Fruit fly (Drosophila melanogaster) whole organism, prepupa: Measurements from ENCODE around the gene CG9536.

Experiments
- CG10631 ChIP-seq: fragments of 200-800 bp; sonication (Bioruptor generic); optimal IDR thresholded peaks from 2 replicates; lab custom pipeline; 2016; ENCODE audit warnings: missing biosample characterization, missing genetic modification characterization
- CG10669 ChIP-seq: fragments of 200-800 bp; sonication (Bioruptor generic); optimal IDR thresholded peaks from 3 replicates; lab custom pipeline; 2018; ENCODE audit warnings: missing biosample characterization, mild to moderate bottlenecking, missing genetic modification characterization, moderate library complexity
- CG11762 ChIP-seq: fragments of 200-800 bp; sonication (Bioruptor generic); optimal IDR thresholded peaks from 3 replicates; lab custom pipeline; 2016; ENCODE audit warnings: missing biosample characterization, missing genetic modification characterization; ENCODE audit not compliant: insufficient read depth
- CG3032 ChIP-seq: fragments of 200-800 bp; optimal IDR thresholded peaks from 2 replicates; lab custom pipeline; 2019; ENCODE audit warnings: missing biosample characterization, mild to moderate bottlenecking, missing genetic modification characterization, moderate library complexity
- CG3919 ChIP-seq: fragments of 200-800 bp; sonication (Bioruptor generic); optimal IDR thresholded peaks from 3 replicates; lab custom pipeline; 2016; ENCODE audit warnings: missing biosample characterization, missing genetic modification characterization
- CG6163 ChIP-seq: fragments of 200-800 bp; sonication (Bioruptor generic); IDR thresholded peaks from 3 replicates; pipeline ENCODE4 v1.3.6; 2022; ENCODE audit warnings: missing biosample characterization, missing genetic modification characterization
- CG6276 ChIP-seq: fragments of 200-800 bp; sonication (Bioruptor generic); optimal IDR thresholded peaks from 2 replicates; lab custom pipeline; 2017; ENCODE audit warnings: missing biosample characterization, mild to moderate bottlenecking, missing genetic modification characterization
- CG6792 ChIP-seq: fragments of 200-800 bp; sonication (Bioruptor generic); optimal IDR thresholded peaks from 3 replicates; lab custom pipeline; 2016; ENCODE audit warnings: missing biosample characterization, missing genetic modification characterization
- CG6808 ChIP-seq: fragments of 200-800 bp; sonication (Bioruptor generic); optimal IDR thresholded peaks from 3 replicates; lab custom pipeline; 2017; ENCODE audit warnings: missing biosample characterization, missing genetic modification characterization, mild to moderate bottlenecking, moderate library complexity, missing genetic modification reagents
- CG6854 ChIP-seq: fragments of 200-800 bp; sonication (Bioruptor generic); optimal IDR thresholded peaks from 2 replicates; lab custom pipeline; 2017; ENCODE audit warnings: missing biosample characterization, mild to moderate bottlenecking, missing genetic modification characterization
- CG7368 ChIP-seq: fragments of 200-800 bp; sonication (Bioruptor generic); optimal IDR thresholded peaks from 3 replicates; lab custom pipeline; 2016; ENCODE audit warnings: missing biosample characterization, missing genetic modification characterization
- CG8119 ChIP-seq: fragments of 200-800 bp; sonication (Bioruptor generic); IDR thresholded peaks from 3 replicates; pipeline ENCODE4 v1.3.6; 2022; ENCODE audit warnings: missing biosample characterization, missing genetic modification characterization
- CG8319 ChIP-seq: fragments of 200-800 bp; sonication (Bioruptor generic); optimal IDR thresholded peaks from 3 replicates; lab custom pipeline; 2016; ENCODE audit warnings: missing biosample characterization, missing genetic modification characterization
- CG8632 ChIP-seq: fragments of 200-800 bp; sonication (Bioruptor generic); optimal IDR thresholded peaks from 3 replicates; lab custom pipeline; 2016; ENCODE audit warnings: missing biosample characterization, missing genetic modification characterization
- CG9139 ChIP-seq: fragments of 200-800 bp; sonication (Bioruptor generic); optimal IDR thresholded peaks from 3 replicates; lab custom pipeline; 2017; ENCODE audit warnings: missing biosample characterization, mild to moderate bottlenecking, missing genetic modification characterization
- Eip75B ChIP-seq: fragments of 200-800 bp; sonication (Bioruptor generic); optimal IDR thresholded peaks from 3 replicates; lab custom pipeline; 2016; ENCODE audit warnings: missing biosample characterization, missing genetic modification characterization
- Eip78C ChIP-seq: fragments of 200-800 bp; sonication (Bioruptor generic); peaks from one replicate; lab custom pipeline; 2016; ENCODE audit warnings: missing biosample characterization, missing genetic modification characterization
- Eip93F ChIP-seq: fragments of 200-800 bp; sonication (Bioruptor generic); optimal IDR thresholded peaks from 2 replicates; lab custom pipeline; 2016; ENCODE audit warnings: missing biosample characterization, mild to moderate bottlenecking, missing genetic modification characterization
- Ets96B ChIP-seq: fragments of 200-800 bp; optimal IDR thresholded peaks from 2 replicates; lab custom pipeline; 2019; ENCODE audit warnings: missing biosample characterization, mild to moderate bottlenecking, missing genetic modification characterization, moderate library complexity
- Hr38 ChIP-seq: sonication (Bioruptor generic); optimal IDR thresholded peaks from 2 replicates; lab custom pipeline; 2016; ENCODE audit warnings: missing biosample characterization, missing genetic modification characterization
- Hr39 ChIP-seq: fragments of 200-800 bp; sonication (Bioruptor generic); optimal IDR thresholded peaks from 2 replicates; lab custom pipeline; 2016; ENCODE audit warnings: missing biosample characterization, missing genetic modification characterization
- OdsH ChIP-seq: fragments of 200-800 bp; sonication (Bioruptor generic); optimal IDR thresholded peaks from 3 replicates; lab custom pipeline; 2016; ENCODE audit warnings: missing biosample characterization, missing genetic modification characterization
- Sox102F ChIP-seq: fragments of 200-800 bp; sonication (Bioruptor generic); optimal IDR thresholded peaks from 2 replicates; lab custom pipeline; 2016; ENCODE audit warnings: missing biosample characterization, mild to moderate bottlenecking, missing genetic modification characterization
- Sox14 ChIP-seq: fragments of 200-800 bp; sonication (Bioruptor generic); optimal IDR thresholded peaks from 3 replicates; lab custom pipeline; 2016; ENCODE audit warnings: missing biosample characterization, missing genetic modification characterization
- Sox15 ChIP-seq: fragments of 200-800 bp; sonication (Bioruptor generic); optimal IDR thresholded peaks from 3 replicates; lab custom pipeline; 2016; ENCODE audit warnings: missing biosample characterization, missing genetic modification characterization
- acj6 ChIP-seq: fragments of 200-800 bp; sonication (Bioruptor generic); optimal IDR thresholded peaks from 3 replicates; lab custom pipeline; 2016; ENCODE audit warnings: missing biosample characterization, missing genetic modification characterization
- dac ChIP-seq: fragments of 200-800 bp; sonication (Bioruptor generic); optimal IDR thresholded peaks from 2 replicates; lab custom pipeline; 2017; ENCODE audit warnings: missing biosample characterization, mild to moderate bottlenecking, missing genetic modification characterization
- eg ChIP-seq: fragments of 200-800 bp; sonication (Bioruptor generic); IDR thresholded peaks from 3 replicates; pipeline ENCODE4 v1.3.6; 2022; ENCODE audit warnings: missing biosample characterization, missing genetic modification characterization
- fd59A ChIP-seq: fragments of 200-800 bp; sonication (Bioruptor generic); optimal IDR thresholded peaks from 2 replicates; lab custom pipeline; 2017; ENCODE audit warnings: missing biosample characterization, mild to moderate bottlenecking, missing genetic modification characterization, missing genetic modification reagents
- fd85E ChIP-seq: fragments of 200-800 bp; sonication (Bioruptor generic); optimal IDR thresholded peaks from 3 replicates; lab custom pipeline; 2016; ENCODE audit warnings: missing biosample characterization, missing genetic modification characterization
- fkh ChIP-seq: fragments of 200-800 bp; sonication (Bioruptor generic); optimal IDR thresholded peaks from 3 replicates; lab custom pipeline; 2017; ENCODE audit warnings: missing biosample characterization, mild to moderate bottlenecking, missing genetic modification characterization, moderate library complexity
- lz ChIP-seq: fragments of 200-800 bp; sonication (Bioruptor generic); optimal IDR thresholded peaks from 3 replicates; lab custom pipeline; 2016; ENCODE audit warnings: missing biosample characterization, missing genetic modification characterization
- net ChIP-seq: fragments of 200-800 bp; sonication (Bioruptor generic); optimal IDR thresholded peaks from 3 replicates; lab custom pipeline; 2016; ENCODE audit warnings: missing biosample characterization, missing genetic modification characterization
- pdm3 ChIP-seq: fragments of 200-800 bp; sonication (Bioruptor generic); optimal IDR thresholded peaks from 3 replicates; lab custom pipeline; 2016; ENCODE audit warnings: missing biosample characterization, missing genetic modification characterization
- salr ChIP-seq, 2 experiments: fragments of 200-800 bp; sonication (Bioruptor generic); optimal IDR thresholded peaks; 3 replicates each; lab custom pipeline; 2016 to 2018; ENCODE audit warnings: missing biosample characterization in 2 of 2, missing genetic modification characterization in 2 of 2, mild to moderate bottlenecking in 1 of 2
- ss ChIP-seq, 2 experiments: fragments of 200-800 bp; sonication (Bioruptor generic); optimal IDR thresholded peaks; 2 replicates in 1 of 2; 3 replicates in 1 of 2; lab custom pipeline; 2017 to 2018; ENCODE audit warnings: mild to moderate bottlenecking in 2 of 2, missing biosample characterization in 2 of 2, missing genetic modification characterization in 2 of 2, moderate library complexity in 1 of 2
- svp ChIP-seq: fragments of 200-800 bp; sonication (Bioruptor generic); peaks from one replicate; lab custom pipeline; 2016; ENCODE audit warnings: missing biosample characterization, missing genetic modification characterization
- topi ChIP-seq: fragments of 200-800 bp; sonication (Bioruptor generic); optimal IDR thresholded peaks from 3 replicates; lab custom pipeline; 2016; ENCODE audit warnings: missing biosample characterization, missing genetic modification characterization
- vri ChIP-seq: fragments of 200-800 bp; sonication (Bioruptor generic); optimal IDR thresholded peaks from 3 replicates; lab custom pipeline; 2016; ENCODE audit warnings: missing biosample characterization, mild to moderate bottlenecking, missing genetic modification characterization

CG9536 gene

DNA sequence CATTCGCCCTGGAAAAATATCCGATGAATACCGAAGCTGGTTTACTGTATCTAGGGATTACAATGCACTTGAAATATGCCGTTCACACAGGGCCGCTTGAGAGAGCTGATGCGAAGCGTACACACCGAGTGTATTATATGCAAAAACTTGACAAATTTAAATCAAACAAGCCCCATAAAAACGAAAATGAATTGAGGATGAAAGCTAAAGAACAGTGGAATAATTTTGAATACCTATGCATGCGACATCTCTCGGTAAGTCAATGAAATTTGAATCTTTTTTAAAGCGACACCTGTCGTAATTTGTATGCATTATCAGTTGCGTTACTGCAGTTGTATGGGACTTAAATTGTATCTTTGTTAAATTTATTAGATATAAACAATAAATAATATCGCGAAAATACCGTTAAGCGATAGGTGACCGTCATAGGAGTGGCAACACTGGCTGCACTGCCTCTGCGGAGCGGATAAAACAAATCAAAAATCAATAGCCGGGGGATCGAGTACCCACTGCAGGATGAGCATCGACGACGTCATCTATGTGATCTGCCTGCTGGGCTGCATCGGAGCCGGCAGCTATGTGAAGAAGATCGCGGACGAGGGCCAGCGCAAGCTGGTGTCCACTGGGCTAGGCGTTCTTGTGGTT lies 20.7 kb downstream of the CG9536 start, which contains the start of gene frj (continued):
- TF ChIP-seq Hr38 (GFP tag; lab: Kevin White, UChicago) (no peak), Hr39 (GFP tag; lab: Kevin White, UChicago) (peak; percentile 67), CG6163 (GFP tag; lab: Robert Waterston, UW) (peak; percentile 52), CG10631 (GFP tag; lab: Kevin White, UChicago) (no peak), CG8632 (peak; percentile 10), fd85E (GFP tag; lab: Kevin White, UChicago) (no peak), Eip78C (GFP tag; lab: Kevin White, UChicago) (peak; percentile 85), Sox15 (GFP tag; lab: Kevin White, UChicago) (peak; percentile 64), Eip75B (peak; percentile 44), vri (GFP tag; lab: Kevin White, UChicago) (no peak), svp (GFP tag; lab: Kevin White, UChicago) (peak; percentile 72), CG9139 (GFP tag; lab: Kevin White, UChicago) (no peak), CG3919 (GFP tag; lab: Kevin White, UChicago) (peak; percentile 53), lz (GFP tag; lab: Kevin White, UChicago) (peak; percentile 57), pdm3 (GFP tag; lab: Kevin White, UChicago) (peak; percentile 63), CG3032 (peak; percentile 58), CG10669 (GFP tag; lab: Kevin White, UChicago) (peak; percentile 36), salr (GFP tag; optimal IDR thresholded peaks at IDR 0.05; lab: Kevin White, UChicago) (no peak), net (peak; percentile 3), CG6808 (GFP tag; lab: Kevin White, UChicago) (peak; percentile 11), CG6792 (GFP tag; lab: Kevin White, UChicago) (peak; percentile 7), CG8319 (GFP tag; lab: Kevin White, UChicago) (peak; percentile 7), CG11762 (GFP tag; lab: Kevin White, UChicago) (peak; percentile 36), eg (GFP tag; lab: Robert Waterston, UW) (no peak), dac (GFP tag; lab: Kevin White, UChicago) (peak; percentile 10), acj6 (GFP tag; lab: Kevin White, UChicago) (peak; percentile 60), Eip93F (no peak), CG6276 (no peak), Sox102F (no peak)

DNA sequence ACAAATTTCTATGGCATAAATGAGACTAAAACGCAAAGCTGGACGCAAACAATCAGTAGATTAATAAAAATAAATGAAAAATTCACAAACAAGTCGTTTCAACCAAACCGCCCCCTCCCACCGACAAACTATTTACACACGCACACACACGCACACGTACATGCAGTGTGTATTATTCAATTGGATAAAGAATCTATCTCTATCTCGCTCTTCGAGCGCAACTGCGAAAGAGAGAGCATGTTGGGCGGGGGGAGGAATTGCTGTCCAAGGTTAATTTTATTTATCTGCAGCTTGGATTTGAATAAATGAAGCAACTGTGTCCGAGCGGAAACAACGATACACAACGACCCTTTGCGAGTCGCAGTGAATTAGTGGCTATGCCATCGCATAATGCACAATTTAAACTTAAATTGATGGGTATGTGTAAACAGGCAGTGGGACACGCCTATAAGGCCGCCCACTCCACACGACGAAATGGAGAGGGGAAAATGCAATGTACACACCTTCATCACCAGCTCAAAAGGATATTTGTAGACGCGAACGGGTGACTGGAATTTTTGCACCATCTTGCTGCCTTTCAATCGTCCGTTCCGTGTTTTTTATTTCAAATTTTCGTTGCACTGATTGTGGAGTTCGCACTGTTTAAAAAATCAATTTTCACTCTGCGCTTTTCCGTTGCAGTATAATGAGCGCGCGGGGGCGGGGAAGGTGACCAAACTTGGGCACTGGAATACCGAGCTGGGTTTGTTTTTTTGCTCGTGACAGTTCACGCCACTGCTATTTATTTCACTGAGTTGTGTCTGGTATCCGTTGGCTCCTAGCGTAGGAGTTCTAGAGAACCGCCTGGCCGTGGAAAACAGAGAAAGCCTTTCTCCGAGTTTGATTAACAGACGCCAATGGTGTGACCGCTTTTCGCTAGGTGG lies 21.5 kb downstream of the CG9536 start, which contains the start of gene retm:
TSS of gene retm (minus strand) at position 898 of the 923 bp plus-strand sequence.
- peak; percentile 70 for TF ChIP-seq svp (GFP tag; lab: Kevin White, UChicago)
- TF ChIP-seq CG8319 (GFP tag; lab: Kevin White, UChicago): peak; percentile 12
- peak; percentile 11; the same call in 1 of the 3 replicates for TF ChIP-seq CG6163 (GFP tag; lab: Robert Waterston, UW)
- no peak for TF ChIP-seq Sox14 (GFP tag; lab: Kevin White, UChicago)
- TF ChIP-seq Ets96B (tag; lab: Kevin White, UChicago): no peak
- no peak for TF ChIP-seq topi
- no peak for TF ChIP-seq CG10631 (GFP tag; lab: Kevin White, UChicago)
- peak; percentile 89 for TF ChIP-seq vri (GFP tag; lab: Kevin White, UChicago)
- peak; percentile 52 for TF ChIP-seq CG6854 (GFP tag; lab: Kevin White, UChicago)
- TF ChIP-seq Hr38 (GFP tag; lab: Kevin White, UChicago): no peak
- peak in 1 of 2 experiments; percentile 8 for TF ChIP-seq salr (GFP tag; optimal IDR thresholded peaks at IDR 0.05; lab: Kevin White, UChicago)
- peak; percentile 8 for TF ChIP-seq CG3032
- TF ChIP-seq CG7368 (GFP tag; lab: Kevin White, UChicago): peak; percentile 13
- no peak for TF ChIP-seq fd85E (GFP tag; lab: Kevin White, UChicago)
- TF ChIP-seq CG8119 (GFP tag; lab: Robert Waterston, UW): peak; percentile 20; the same call in 1 of the 3 replicates
- TF ChIP-seq fd59A (GFP tag; lab: Kevin White, UChicago): no peak
- no peak for TF ChIP-seq OdsH (GFP tag; lab: Kevin White, UChicago)
- TF ChIP-seq fkh: peak; percentile 92
- peak in 1 of 2 experiments; percentile 30 for TF ChIP-seq ss (GFP tag; optimal IDR thresholded peaks at IDR 0.05; lab: Kevin White, UChicago)
